Fruit fly (Drosophila melanogaster) whole organism, embryonic: ENCODE data around the gene mldr.

Experiments used
- Abd-B ChIP-seq: fragments of 200-800 bp; sonication (Bioruptor generic); optimal IDR thresholded peaks from 2 replicates; lab custom pipeline; 2018; ENCODE audit warnings: missing biosample characterization, mild to moderate bottlenecking, missing genetic modification characterization, moderate library complexity
- Atf3 ChIP-seq: fragments of 200-800 bp; sonication (Bioruptor generic); optimal IDR thresholded peaks from 3 replicates; lab custom pipeline; 2016; ENCODE audit warnings: missing biosample characterization, missing genetic modification characterization
- B-H1 ChIP-seq: fragments of 200-800 bp; sonication (Bioruptor generic); IDR thresholded peaks from 3 replicates; pipeline ENCODE4 v1.3.6; 2022; ENCODE audit warnings: missing biosample characterization, missing genetic modification characterization
- B-H2 ChIP-seq: fragments of 200-800 bp; sonication (Bioruptor generic); optimal IDR thresholded peaks from 2 replicates; lab custom pipeline; 2018; ENCODE audit warnings: missing biosample characterization, mild to moderate bottlenecking, missing genetic modification characterization
- C15 ChIP-seq: fragments of 200-800 bp; sonication (Bioruptor generic); IDR thresholded peaks from 3 replicates; pipeline ENCODE4 v1.3.6; 2022; ENCODE audit warnings: missing biosample characterization, missing genetic modification characterization
- CG10267 ChIP-seq: fragments of 200-800 bp; sonication (Bioruptor generic); optimal IDR thresholded peaks from 2 replicates; lab custom pipeline; 2018; ENCODE audit warnings: missing biosample characterization, mild to moderate bottlenecking, missing genetic modification characterization, moderate library complexity
- CG10321 ChIP-seq: fragments of 200-800 bp; sonication (Bioruptor generic); IDR thresholded peaks from 2 replicates; pipeline ENCODE4 v1.3.6; 2022; ENCODE audit warnings: missing biosample characterization, missing genetic modification characterization
- CG10366 ChIP-seq: fragments of 200-800 bp; sonication (Bioruptor generic); IDR thresholded peaks from 2 replicates; pipeline ENCODE4 v1.3.6; 2022; ENCODE audit warnings: missing biosample characterization, missing genetic modification characterization
- CG10543 ChIP-seq: fragments of 200-800 bp; sonication (Bioruptor generic); optimal IDR thresholded peaks from 3 replicates; lab custom pipeline; 2017; ENCODE audit warnings: missing biosample characterization, mild to moderate bottlenecking, missing genetic modification characterization, moderate library complexity
- CG10959 ChIP-seq: fragments of 200-800 bp; sonication (Bioruptor generic); IDR thresholded peaks from 2 replicates; pipeline ENCODE4 v1.3.6; 2022; ENCODE audit warnings: missing biosample characterization, missing genetic modification characterization
- CG11723 ChIP-seq: fragments of 200-800 bp; sonication (Bioruptor generic); optimal IDR thresholded peaks from 2 replicates; lab custom pipeline; 2017; ENCODE audit warnings: missing biosample characterization, mild to moderate bottlenecking, missing genetic modification characterization
- CG12942 ChIP-seq: fragments of 200-800 bp; sonication (Bioruptor generic); optimal IDR thresholded peaks from 3 replicates; lab custom pipeline; 2016; ENCODE audit warnings: missing biosample characterization, missing genetic modification characterization
- CG14050 ChIP-seq: fragments of 200-800 bp; sonication (Bioruptor generic); IDR thresholded peaks from 3 replicates; pipeline ENCODE4 v1.3.6; 2022; ENCODE audit warnings: missing biosample characterization, missing genetic modification characterization
- CG14667 ChIP-seq: fragments of 200-800 bp; sonication (Bioruptor generic); IDR thresholded peaks from 2 replicates; pipeline ENCODE4 v1.3.6; 2022; ENCODE audit warnings: missing biosample characterization, missing genetic modification characterization
- CG14965 ChIP-seq: fragments of 200-800 bp; sonication (Bioruptor generic); optimal IDR thresholded peaks from 2 replicates; lab custom pipeline; 2016; ENCODE audit warnings: missing biosample characterization, missing genetic modification characterization, borderline replicate concordance
- CG1792 ChIP-seq: fragments of 200-800 bp; sonication (Bioruptor generic); optimal IDR thresholded peaks from 2 replicates; lab custom pipeline; 2016; ENCODE audit warnings: missing biosample characterization, missing genetic modification characterization
- CG18262 ChIP-seq: fragments of 200-800 bp; optimal IDR thresholded peaks from 3 replicates; lab custom pipeline; 2019; ENCODE audit warnings: missing biosample characterization, mild to moderate bottlenecking, missing genetic modification characterization, moderate library complexity
- CG3281 ChIP-seq: fragments of 200-800 bp; sonication (Bioruptor generic); optimal IDR thresholded peaks from 3 replicates; lab custom pipeline; 2017; ENCODE audit warnings: missing biosample characterization, mild to moderate bottlenecking, missing genetic modification characterization
- CG3407 ChIP-seq: fragments of 200-800 bp; sonication (Bioruptor generic); optimal IDR thresholded peaks from 2 replicates; lab custom pipeline; 2018; ENCODE audit warnings: missing biosample characterization, mild to moderate bottlenecking, missing genetic modification characterization
- CG6654 ChIP-seq: fragments of 200-800 bp; sonication (Bioruptor generic); optimal IDR thresholded peaks from 2 replicates; lab custom pipeline; 2017; ENCODE audit warnings: missing biosample characterization, mild to moderate bottlenecking, missing genetic modification characterization
- CG7928 ChIP-seq: fragments of 200-800 bp; sonication (Bioruptor generic); optimal IDR thresholded peaks from 2 replicates; lab custom pipeline; 2017; ENCODE audit warnings: missing biosample characterization, mild to moderate bottlenecking, missing genetic modification characterization
- CG9215 ChIP-seq: fragments of 200-800 bp; sonication (Bioruptor generic); IDR thresholded peaks from 2 replicates; pipeline ENCODE4 v1.3.6; 2022; ENCODE audit warnings: missing biosample characterization, missing genetic modification characterization
- Doc3 ChIP-seq: fragments of 200-800 bp; sonication (Bioruptor generic); IDR thresholded peaks from 3 replicates; pipeline ENCODE4 v1.3.6; 2022; ENCODE audit warnings: missing biosample characterization, missing genetic modification characterization; ENCODE audit not compliant: partially characterized antibody
- ERR ChIP-seq: fragments of 200-800 bp; sonication (Bioruptor generic); optimal IDR thresholded peaks from 2 replicates; lab custom pipeline; 2016; ENCODE audit warnings: missing biosample characterization, missing genetic modification characterization
- H2.0 ChIP-seq: fragments of 200-800 bp; sonication (Bioruptor generic); IDR thresholded peaks from 2 replicates; pipeline ENCODE4 v1.3.6; 2022; ENCODE audit warnings: missing biosample characterization, missing genetic modification characterization
- HLH54F ChIP-seq: fragments of 200-800 bp; sonication (Bioruptor generic); optimal IDR thresholded peaks from 3 replicates; lab custom pipeline; 2016; ENCODE audit warnings: missing biosample characterization, missing genetic modification characterization
- Hand ChIP-seq: fragments of 200-800 bp; sonication (Bioruptor generic); optimal IDR thresholded peaks from 2 replicates; lab custom pipeline; 2017; ENCODE audit warnings: mild to moderate bottlenecking, missing biosample characterization, missing genetic modification reagents, missing genetic modification characterization
- NC2α ChIP-seq: fragments of 200-800 bp; sonication (Bioruptor generic); optimal IDR thresholded peaks from 2 replicates; lab custom pipeline; 2016; ENCODE audit warnings: missing biosample characterization, missing genetic modification characterization
- Sry-β ChIP-seq: fragments of 200-800 bp; sonication (Bioruptor generic); optimal IDR thresholded peaks from 2 replicates; lab custom pipeline; 2018; ENCODE audit warnings: missing biosample characterization, mild to moderate bottlenecking, missing genetic modification characterization, moderate library complexity
- Taf1 ChIP-seq: fragments of 200-800 bp; sonication (Bioruptor generic); IDR thresholded peaks from 2 replicates; pipeline ENCODE4 v1.3.6; 2022; ENCODE audit warnings: missing biosample characterization, missing genetic modification characterization
- Xbp1 ChIP-seq: fragments of 200-800 bp; sonication (Bioruptor generic); optimal IDR thresholded peaks from 3 replicates; lab custom pipeline; 2016; ENCODE audit warnings: missing biosample characterization, mild to moderate bottlenecking, missing genetic modification characterization
- aop ChIP-seq: fragments of 200-800 bp; sonication (Bioruptor generic); IDR thresholded peaks from 2 replicates; pipeline ENCODE4 v1.3.6; 2022; ENCODE audit warnings: missing biosample characterization, missing genetic modification characterization
- br ChIP-seq: fragments of >200 bp; optimal IDR thresholded peaks from 2 replicates; lab custom pipeline; 2017
- caup ChIP-seq: fragments of 200-800 bp; sonication (Bioruptor generic); optimal IDR thresholded peaks from 3 replicates; lab custom pipeline; 2017; ENCODE audit warnings: missing biosample characterization, mild to moderate bottlenecking, missing genetic modification characterization, moderate library complexity; ENCODE audit not compliant: severe bottlenecking
- dan ChIP-seq: fragments of 200-800 bp; sonication (Bioruptor generic); IDR thresholded peaks from 2 replicates; pipeline ENCODE4 v1.3.6; 2022; ENCODE audit warnings: missing biosample characterization, missing genetic modification characterization
- fd64A ChIP-seq: fragments of 200-800 bp; sonication (Bioruptor generic); optimal IDR thresholded peaks from 3 replicates; lab custom pipeline; 2018; ENCODE audit warnings: missing biosample characterization, mild to moderate bottlenecking, missing genetic modification characterization
- insv ChIP-seq, 2 experiments: fragments of 200-800 bp; sonication (Bioruptor generic); optimal IDR thresholded peaks; 3 replicates each; lab custom pipeline; 2016 to 2018; ENCODE audit warnings: missing biosample characterization in 2 of 2, missing genetic modification characterization in 2 of 2
- luna ChIP-seq: fragments of 200-800 bp; sonication (Bioruptor generic); optimal IDR thresholded peaks from 2 replicates; lab custom pipeline; 2016; ENCODE audit warnings: missing biosample characterization, missing genetic modification characterization
- nmo ChIP-seq: fragments of 200-800 bp; sonication (Bioruptor generic); optimal IDR thresholded peaks from 2 replicates; lab custom pipeline; 2018; ENCODE audit warnings: missing biosample characterization, mild to moderate bottlenecking, missing genetic modification characterization, moderate library complexity
- pb ChIP-seq: fragments of 200-800 bp; sonication (Bioruptor generic); optimal IDR thresholded peaks from 3 replicates; lab custom pipeline; 2016; ENCODE audit warnings: missing biosample characterization, missing genetic modification characterization
- pfk ChIP-seq: fragments of 200-800 bp; sonication (Bioruptor generic); optimal IDR thresholded peaks from 2 replicates; lab custom pipeline; 2018; ENCODE audit warnings: missing biosample characterization, mild to moderate bottlenecking, missing genetic modification characterization, moderate library complexity
- phol ChIP-seq: fragments of 200-800 bp; sonication (Bioruptor generic); optimal IDR thresholded peaks from 3 replicates; lab custom pipeline; 2018; ENCODE audit warnings: missing biosample characterization, mild to moderate bottlenecking, missing genetic modification characterization, moderate library complexity
- prd ChIP-seq, 3 experiments: fragments of >200 bp in 2 of 3; fragments of 200-800 bp in 1 of 3; sonication (Bioruptor generic) in 1 of 3; optimal IDR thresholded peaks in 2 of 3; IDR thresholded peaks in 1 of 3; 2 replicates in 2 of 3; 3 replicates in 1 of 3; pipeline versions ENCODE4 v1.3.6 to Lab custom; 2017 to 2022; ENCODE audit warnings: missing biosample characterization in 1 of 3, missing genetic modification characterization in 1 of 3
- sc ChIP-seq, 3 experiments: fragments of >200 bp in 2 of 3; fragments of 200-800 bp in 1 of 3; sonication (Bioruptor generic) in 1 of 3; optimal IDR thresholded peaks; 2 replicates in 2 of 3; 3 replicates in 1 of 3; lab custom pipeline; 2017; ENCODE audit warnings: mild to moderate bottlenecking in 1 of 3, missing biosample characterization in 1 of 3, missing genetic modification characterization in 1 of 3, missing genetic modification reagents in 1 of 3
- schlank ChIP-seq: fragments of 200-800 bp; sonication (Bioruptor generic); optimal IDR thresholded peaks from 2 replicates; lab custom pipeline; 2018; ENCODE audit warnings: missing biosample characterization, mild to moderate bottlenecking, missing genetic modification characterization
- sd ChIP-seq: fragments of 200-800 bp; sonication (Bioruptor generic); optimal IDR thresholded peaks from 3 replicates; lab custom pipeline; 2018; ENCODE audit warnings: missing biosample characterization, mild to moderate bottlenecking, missing genetic modification characterization, moderate library complexity
- sqz ChIP-seq: fragments of 200-800 bp; sonication (Bioruptor generic); optimal IDR thresholded peaks from 3 replicates; lab custom pipeline; 2018; ENCODE audit warnings: missing biosample characterization, mild to moderate bottlenecking, missing genetic modification characterization
- trem ChIP-seq: fragments of 200-800 bp; optimal IDR thresholded peaks from 3 replicates; lab custom pipeline; 2019; ENCODE audit warnings: missing biosample characterization, mild to moderate bottlenecking, missing genetic modification characterization, moderate library complexity
- twi ChIP-seq: fragments of 200-800 bp; optimal IDR thresholded peaks from 2 replicates; lab custom pipeline; 2019; ENCODE audit warnings: missing biosample characterization, mild to moderate bottlenecking, missing genetic modification characterization, moderate library complexity
- vvl ChIP-seq: fragments of 200-800 bp; sonication (Bioruptor generic); IDR thresholded peaks from 2 replicates; pipeline ENCODE4 v1.3.6; 2022; ENCODE audit warnings: missing biosample characterization, missing genetic modification characterization
- z ChIP-seq: fragments of 200-800 bp; sonication (Bioruptor generic); IDR thresholded peaks from 3 replicates; pipeline ENCODE4 v1.3.6; 2022; ENCODE audit warnings: missing biosample characterization, missing genetic modification characterization

The mldr gene

DNA sequence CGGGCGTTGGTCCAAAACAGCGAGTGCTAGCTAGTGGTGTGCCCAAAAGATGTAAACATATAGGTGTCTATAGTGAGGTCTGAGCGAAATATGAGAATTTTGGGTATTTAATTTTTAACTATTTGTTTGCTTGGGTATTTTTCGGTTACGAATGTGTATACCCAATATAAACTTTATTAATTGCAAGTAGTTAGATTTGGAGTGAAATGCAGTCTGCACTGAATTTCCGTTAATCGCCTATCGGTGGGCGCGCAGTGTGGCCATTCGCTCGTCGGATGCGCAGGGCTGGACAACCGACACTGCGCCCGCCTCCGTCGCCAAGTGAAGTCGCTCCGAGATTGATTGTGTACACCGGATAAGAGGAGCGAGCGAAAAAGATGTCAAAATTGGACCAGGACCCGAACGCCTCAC lies 4.0 kb downstream of the mldr start, which contains the start of the genes CG15891 and CG3815 (continued):
- peak in 1 of 2 experiments; percentile 61 for TF ChIP-seq insv (GFP tag; optimal IDR thresholded peaks at IDR 0.05; lab: Kevin White, UChicago)
- TF ChIP-seq Atf3 (GFP tag; lab: Kevin White, UChicago) = peak; percentile 53
- peak; percentile 48 for TF ChIP-seq twi (tag; lab: Kevin White, UChicago)
- TF ChIP-seq sc (optimal IDR thresholded peaks at IDR 0.05; lab: Kevin White, UChicago) = no peak
- no peak for TF ChIP-seq sc (GFP tag; optimal IDR thresholded peaks at IDR 0.05; lab: Kevin White, UChicago)
- TF ChIP-seq CG10543 (GFP tag; lab: Kevin White, UChicago) = no peak
- peak; percentile 93 for TF ChIP-seq CG7928
- no peak for TF ChIP-seq CG10959 (GFP tag; lab: Robert Waterston, UW)
- TF ChIP-seq CG6654 = no peak
- peak; percentile 43; the same call in 1 of the 2 replicates for TF ChIP-seq CG10366 (GFP tag; lab: Robert Waterston, UW)
- TF ChIP-seq CG9215 (GFP tag; lab: Robert Waterston, UW) = peak; percentile 68
- no peak for TF ChIP-seq B-H2 (GFP tag; lab: Kevin White, UChicago)
- TF ChIP-seq Abd-B (GFP tag; lab: Kevin White, UChicago) = peak; percentile 54
- no peak for TF ChIP-seq CG14050 (GFP tag; lab: Robert Waterston, UW)
- TF ChIP-seq C15 (GFP tag; lab: Robert Waterston, UW) = no peak
- TF ChIP-seq H2.0 (GFP tag; lab: Robert Waterston, UW) = no peak
- TF ChIP-seq Doc3 = no peak
- no peak for TF ChIP-seq NC2α
- TF ChIP-seq Taf1 = no peak; the same call in 1 of the 2 replicates
- TF ChIP-seq Hand = no peak
- TF ChIP-seq CG10267 (tag; lab: Kevin White, UChicago) = peak; percentile 44
- no peak for TF ChIP-seq luna
- TF ChIP-seq CG12942 (GFP tag; lab: Kevin White, UChicago) = no peak
- no peak for TF ChIP-seq CG11723 (GFP tag; lab: Kevin White, UChicago)
- peak; percentile 48 for TF ChIP-seq CG18262 (tag; lab: Kevin White, UChicago)
- no peak for TF ChIP-seq dan (GFP tag; lab: Robert Waterston, UW)
- no peak for TF ChIP-seq sd (tag; lab: Kevin White, UChicago)
- peak; percentile 78 for TF ChIP-seq nmo
- TF ChIP-seq Xbp1 (GFP tag; lab: Kevin White, UChicago) = peak; percentile 53
- TF ChIP-seq CG14667 (GFP tag; lab: Robert Waterston, UW) = no peak
- TF ChIP-seq caup (GFP tag; lab: Kevin White, UChicago) = no peak
- peak; percentile 32; the same call in 1 of the 2 replicates for TF ChIP-seq vvl (GFP tag; lab: Robert Waterston, UW)
- peak; percentile 36 for TF ChIP-seq HLH54F (GFP tag; lab: Kevin White, UChicago)
- no peak for TF ChIP-seq aop
- TF ChIP-seq CG1792 (GFP tag; lab: Kevin White, UChicago) = peak; percentile 25
- no peak for TF ChIP-seq pfk (GFP tag; lab: Kevin White, UChicago)
- no peak for TF ChIP-seq CG10321 (GFP tag; lab: Robert Waterston, UW)
- no peak for TF ChIP-seq z (GFP tag; lab: Robert Waterston, UW)
- TF ChIP-seq CG3281 (GFP tag; lab: Kevin White, UChicago) = peak; percentile 68
- peak; percentile 35 for TF ChIP-seq schlank (tag; lab: Kevin White, UChicago)
- no peak for TF ChIP-seq sqz
- peak; percentile 62 for TF ChIP-seq trem (tag; lab: Kevin White, UChicago)
- peak; percentile 9 for TF ChIP-seq pb (GFP tag; lab: Kevin White, UChicago)
- no peak for TF ChIP-seq prd (optimal IDR thresholded peaks at IDR 0.05; lab: Kevin White, UChicago)
- TF ChIP-seq prd (GFP tag; IDR thresholded peaks at IDR 0.05; lab: Robert Waterston, UW) = peak; percentile 71
- TF ChIP-seq B-H1 = no peak
- no peak for TF ChIP-seq CG3407 (GFP tag; lab: Kevin White, UChicago)
- peak; percentile 97 for TF ChIP-seq Sry-β
- no peak for TF ChIP-seq br (lab: Kevin White, UChicago)
- TF ChIP-seq phol = peak; percentile 71
- TF ChIP-seq CG14965 (GFP tag; lab: Kevin White, UChicago) = no peak
- no peak for TF ChIP-seq fd64A (GFP tag; lab: Kevin White, UChicago)
- TF ChIP-seq ERR (GFP tag; lab: Kevin White, UChicago) = no peak
